Fruit fly (Drosophila melanogaster): ENCODE results near the gene ksh.

The ksh gene

dm6 chrX:19521753-19522383 lies 27.1 kb upstream of the ksh start, which contains the start of the genes Idh3a and CoRest (continued):
- TF ChIP-seq CG5953 (GFP tag; IDR thresholded peaks at IDR 0.05) (no peak), NfI (GFP tag; optimal IDR thresholded peaks at IDR 0.05) (no peak), CoRest (tag; optimal IDR thresholded peaks at IDR 0.05) (peak; percentile 69), Vsx1 (GFP tag; optimal IDR thresholded peaks at IDR 0.05) (no peak), az2 (GFP tag; optimal IDR thresholded peaks at IDR 0.05) (no peak), hbn (GFP tag; IDR thresholded peaks at IDR 0.05; ENCODE audit: partially characterized antibody) (peak; percentile 47; the same call in 1 of the 2 replicates), CG4282 (GFP tag; optimal IDR thresholded peaks at IDR 0.05) (no peak), Hand (GFP tag; optimal IDR thresholded peaks at IDR 0.05) (no peak), cato (GFP tag; optimal IDR thresholded peaks at IDR 0.05; ENCODE audit: borderline replicate concordance) (no peak), da (GFP tag; optimal IDR thresholded peaks at IDR 0.05) (no peak), sim (GFP tag; IDR thresholded peaks at IDR 0.05) (no peak), ham (GFP tag; IDR thresholded peaks at IDR 0.05) (no peak), mam (GFP tag; optimal IDR thresholded peaks at IDR 0.05) (peak; percentile 50), her (GFP tag; optimal IDR thresholded peaks at IDR 0.05) (no peak), Meics (GFP tag; optimal IDR thresholded peaks at IDR 0.05) (no peak), CrebB (tag; optimal IDR thresholded peaks at IDR 0.05) (no peak), lbe (GFP tag; optimal IDR thresholded peaks at IDR 0.05) (no peak), cas (GFP tag; IDR thresholded peaks at IDR 0.05) (no peak), tx (GFP tag; optimal IDR thresholded peaks at IDR 0.05) (no peak), jumu (GFP tag; optimal IDR thresholded peaks at IDR 0.05) (peak; percentile 36), zfh1 (GFP tag; IDR thresholded peaks at IDR 0.05) (0 out of 3 replicates have a peak, but pooled peaks have one; percentile 19), CG3726 (GFP tag; IDR thresholded peaks at IDR 0.05) (no peak), CG17612 (GFP tag; IDR thresholded peaks at IDR 0.05) (no peak), Mad (GFP tag; optimal IDR thresholded peaks at IDR 0.05) (no peak), CG13424 (tag; optimal IDR thresholded peaks at IDR 0.05) (peak; percentile 12), sob (GFP tag; IDR thresholded peaks at IDR 0.05) (no peak), Trl (optimal IDR thresholded peaks at IDR 0.05) (no peak), Trl (GFP tag; optimal IDR thresholded peaks at IDR 0.05) (peak; percentile 1), HLH54F (GFP tag; optimal IDR thresholded peaks at IDR 0.05) (peak; percentile 40), Sry-β (GFP tag; optimal IDR thresholded peaks at IDR 0.05) (no peak), tio (GFP tag; optimal IDR thresholded peaks at IDR 0.05) (no peak), CG8388 (GFP tag; optimal IDR thresholded peaks at IDR 0.05) (no peak), fu2 (GFP tag; optimal IDR thresholded peaks at IDR 0.05) (peak; percentile 0), Lim3 (GFP tag; IDR thresholded peaks at IDR 0.05) (no peak), CG1024 (GFP tag; IDR thresholded peaks at IDR 0.05) (no peak), exex (tag; optimal IDR thresholded peaks at IDR 0.05) (no peak), H2.0 (GFP tag; IDR thresholded peaks at IDR 0.05) (0 out of 2 replicates have a peak, but pooled peaks have one; percentile 21), z (GFP tag; IDR thresholded peaks at IDR 0.05) (no peak), CG18619 (GFP tag; optimal IDR thresholded peaks at IDR 0.05) (no peak), dati (GFP tag; IDR thresholded peaks at IDR 0.05) (no peak), Fer1 (GFP tag; optimal IDR thresholded peaks at IDR 0.05) (no peak), CG42726 (GFP tag; IDR thresholded peaks at IDR 0.05; ENCODE audit: partially characterized antibody) (0 out of 2 replicates have a peak, but pooled peaks have one; percentile 14), Drgx (GFP tag; IDR thresholded peaks at IDR 0.05) (no peak), org-1 (GFP tag; optimal IDR thresholded peaks at IDR 0.05) (no peak), CG12155 (GFP tag; optimal IDR thresholded peaks at IDR 0.05) (no peak), CG7556 (GFP tag; optimal IDR thresholded peaks at IDR 0.05) (no peak), Nf-YA (GFP tag; IDR thresholded peaks at IDR 0.05) (no peak), CG6854 (GFP tag; optimal IDR thresholded peaks at IDR 0.05) (no peak), CG4424 (GFP tag; optimal IDR thresholded peaks at IDR 0.05) (no peak), Rfx (GFP tag; IDR thresholded peaks at IDR 0.05) (0 out of 2 replicates have a peak, but pooled peaks have one; percentile 42), CG33213 (GFP tag; optimal IDR thresholded peaks at IDR 0.05) (no peak), CG2120 (GFP tag; optimal IDR thresholded peaks at IDR 0.05) (peak; percentile 40)
